Fruit fly (Drosophila melanogaster): ENCODE data around the gene Fbp2.

- TF ChIP-seq gl (tag; optimal IDR thresholded peaks at IDR 0.05), result no peak
- no peak for TF ChIP-seq CG9948 (tag; optimal IDR thresholded peaks at IDR 0.05)
- no peak for TF ChIP-seq fd96Ca (GFP tag; IDR thresholded peaks at IDR 0.05)
- no peak for TF ChIP-seq Pif1A (GFP tag; optimal IDR thresholded peaks at IDR 0.05)
- no peak for TF ChIP-seq CG4496 (GFP tag; IDR thresholded peaks at IDR 0.05)
- TF ChIP-seq CG32121 (GFP tag; IDR thresholded peaks at IDR 0.05), result no peak
- TF ChIP-seq CG13204 (GFP tag; optimal IDR thresholded peaks at IDR 0.05), result no peak
- no peak for TF ChIP-seq CG10348 (GFP tag; IDR thresholded peaks at IDR 0.05)
- TF ChIP-seq Snoo (tag; optimal IDR thresholded peaks at IDR 0.05), result no peak
Observed at dm6 chr2L:9397888-9398287, 28.7 kb upstream of the Fbp2 start, which contains the start of gene CG4438.

Measured in whole organism, pupa.